Fruit fly (Drosophila melanogaster): Measurements from ENCODE around the gene CG2082.

CG2082 gene

dm6 chr3R:5791497-5791896 lies 10.6 kb upstream of the CG2082 start, which contains the start of gene Hpf1 (continued):
- TF ChIP-seq CG4820 (GFP tag; optimal IDR thresholded peaks at IDR 0.05), result peak; percentile 97
- TF ChIP-seq CG4617 (GFP tag; optimal IDR thresholded peaks at IDR 0.05; ENCODE audit: borderline replicate concordance), result peak; percentile 98
- TF ChIP-seq nmo (GFP tag; optimal IDR thresholded peaks at IDR 0.05), result peak; percentile 98
- peak; percentile 99 for TF ChIP-seq CG17385 (GFP tag; optimal IDR thresholded peaks at IDR 0.05)
- peak; percentile 97 for TF ChIP-seq Mes4 (GFP tag; optimal IDR thresholded peaks at IDR 0.05)
- TF ChIP-seq cg (GFP tag; optimal IDR thresholded peaks at IDR 0.05), result no peak
- TF ChIP-seq CG7928 (GFP tag; optimal IDR thresholded peaks at IDR 0.05), result peak; percentile 80
- peak; percentile 93 for TF ChIP-seq ham (GFP tag; IDR thresholded peaks at IDR 0.05)
- TF ChIP-seq CG10959 (GFP tag; IDR thresholded peaks at IDR 0.05), result peak; percentile 93
- peak; percentile 98 for TF ChIP-seq HmgD (GFP tag; optimal IDR thresholded peaks at IDR 0.05)
- TF ChIP-seq CG5180 (GFP tag; optimal IDR thresholded peaks at IDR 0.05), result peak; percentile 88
- peak; percentile 98 for TF ChIP-seq CG3847 (GFP tag; IDR thresholded peaks at IDR 0.05)
- peak; percentile 99 for TF ChIP-seq Meics (GFP tag; optimal IDR thresholded peaks at IDR 0.05)
- peak; percentile 98 for TF ChIP-seq disco-r (GFP tag; optimal IDR thresholded peaks at IDR 0.05)
- peak; percentile 93 for TF ChIP-seq CG3995 (GFP tag; optimal IDR thresholded peaks at IDR 0.05)
- peak; percentile 94 for TF ChIP-seq Ets97D (GFP tag; optimal IDR thresholded peaks at IDR 0.05)
- peak; percentile 95 for TF ChIP-seq jigr1 (GFP tag; IDR thresholded peaks at IDR 0.05)
- no peak for TF ChIP-seq HLHmδ (GFP tag; optimal IDR thresholded peaks at IDR 0.05)
- peak; percentile 98 for TF ChIP-seq CG6765 (GFP tag; optimal IDR thresholded peaks at IDR 0.05)
- TF ChIP-seq CG34376 (GFP tag; optimal IDR thresholded peaks at IDR 0.05), result peak; percentile 98
- peak; percentile 74 for TF ChIP-seq CTCF (GFP tag; optimal IDR thresholded peaks at IDR 0.05)
- TF ChIP-seq dati (GFP tag; IDR thresholded peaks at IDR 0.05), result peak; percentile 93
- peak; percentile 94 for TF ChIP-seq CG15696 (tag; optimal IDR thresholded peaks at IDR 0.05)
- TF ChIP-seq CG14050 (GFP tag; IDR thresholded peaks at IDR 0.05), result peak; percentile 95
- peak; percentile 92 for TF ChIP-seq kah (GFP tag; optimal IDR thresholded peaks at IDR 0.05)
- no peak for TF ChIP-seq nerfin-2 (GFP tag; IDR thresholded peaks at IDR 0.05; ENCODE audit: partially characterized antibody)
- peak; percentile 98 for TF ChIP-seq sob (GFP tag; IDR thresholded peaks at IDR 0.05)
- peak; percentile 97 for TF ChIP-seq B-H2 (GFP tag; optimal IDR thresholded peaks at IDR 0.05)
- TF ChIP-seq CG10462 (GFP tag; optimal IDR thresholded peaks at IDR 0.05), result peak; percentile 98
- peak; percentile 90 for TF ChIP-seq CG8359 (GFP tag; optimal IDR thresholded peaks at IDR 0.05; ENCODE audit: borderline replicate concordance)
- peak; percentile 99 for TF ChIP-seq gem (tag; optimal IDR thresholded peaks at IDR 0.05)
- TF ChIP-seq CG6813 (GFP tag; optimal IDR thresholded peaks at IDR 0.05), result peak; percentile 96
- peak; percentile 97 for TF ChIP-seq CG4404 (GFP tag; IDR thresholded peaks at IDR 0.05)
- peak; percentile 53; the same call in 1 of the 3 replicates for TF ChIP-seq z (GFP tag; IDR thresholded peaks at IDR 0.05)
- peak; percentile 90 for TF ChIP-seq CG11560 (tag; IDR thresholded peaks at IDR 0.05)
- TF ChIP-seq H2.0 (GFP tag; IDR thresholded peaks at IDR 0.05), result peak; percentile 97
- TF ChIP-seq grn (GFP tag; optimal IDR thresholded peaks at IDR 0.05), result no peak
- TF ChIP-seq CG8924 (tag; optimal IDR thresholded peaks at IDR 0.05), result peak; percentile 98
- peak; percentile 94 for TF ChIP-seq C15 (GFP tag; IDR thresholded peaks at IDR 0.05)
- peak; percentile 97 for TF ChIP-seq CG4282 (GFP tag; optimal IDR thresholded peaks at IDR 0.05)
- TF ChIP-seq Opbp (GFP tag; IDR thresholded peaks at IDR 0.05; ENCODE audit: partially characterized antibody), result peak; percentile 61; the same call in 1 of the 3 replicates
- TF ChIP-seq bcd (GFP tag; optimal IDR thresholded peaks at IDR 0.05), result peak; percentile 98
- TF ChIP-seq prd (optimal IDR thresholded peaks at IDR 0.05), result no peak
- peak; percentile 99 for TF ChIP-seq prd (GFP tag; IDR thresholded peaks at IDR 0.05)
- TF ChIP-seq mirr (GFP tag; optimal IDR thresholded peaks at IDR 0.05), result peak; percentile 99
- TF ChIP-seq Ssrp (tag; optimal IDR thresholded peaks at IDR 0.05), result peak; percentile 97
- TF ChIP-seq NC2α (GFP tag; optimal IDR thresholded peaks at IDR 0.05), result peak; percentile 96
- TF ChIP-seq CG4328 (GFP tag; optimal IDR thresholded peaks at IDR 0.05), result peak; percentile 94
- peak; percentile 99 for TF ChIP-seq unpg (GFP tag; optimal IDR thresholded peaks at IDR 0.05)
- TF ChIP-seq CG6854 (GFP tag; optimal IDR thresholded peaks at IDR 0.05), result peak; percentile 97
- TF ChIP-seq ap (GFP tag; IDR thresholded peaks at IDR 0.05), result peak; percentile 95
- peak; percentile 96 for TF ChIP-seq CG18476 (GFP tag; optimal IDR thresholded peaks at IDR 0.05)

All from whole organism, embryonic.